Worm (Caenorhabditis elegans) whole organism, L4 larva: ENCODE measurements around the gene haao-1.

Experiments
- D1046.2 ChIP-seq: fragments of 200-800 bp; sonication (Bioruptor generic); IDR thresholded peaks from 2 replicates; pipeline ENCODE4 v1.3.6; 2022; ENCODE audit warnings: missing genetic modification characterization, missing compliant biosample characterization
- F26F4.8 ChIP-seq: fragments of 200-800 bp; sonication (Bioruptor generic); conservative IDR thresholded peaks from 2 replicates; pipeline ENCODE4 v1.3.6; 2022; ENCODE audit warnings: missing genetic modification characterization, missing compliant biosample characterization
- R02D3.7 ChIP-seq: fragments of 150-350 bp; sonication (generic microtip); optimal IDR thresholded peaks from 3 replicates; lab custom pipeline; 2014; ENCODE audit warnings: missing biosample characterization, missing genetic modification characterization
- T26A8.4 ChIP-seq: fragments of 200-800 bp; sonication (Bioruptor generic); IDR thresholded peaks from 2 replicates; pipeline ENCODE4 v1.3.6; 2022; ENCODE audit warnings: missing genetic modification characterization, missing compliant biosample characterization
- Y105C5A.15 ChIP-seq: fragments of 200-800 bp; sonication (Bioruptor generic); IDR thresholded peaks from 2 replicates; pipeline ENCODE4 v1.3.6; 2022; ENCODE audit warnings: missing genetic modification characterization, missing compliant biosample characterization
- Y48G9A.11 ChIP-seq: fragments of 200-800 bp; sonication (Bioruptor generic); IDR thresholded peaks from 2 replicates; pipeline ENCODE4 v1.3.6; 2022; ENCODE audit warnings: missing genetic modification reagents, missing genetic modification characterization, missing compliant biosample characterization
- ZK337.2 ChIP-seq: fragments of 200-800 bp; sonication (Bioruptor generic); IDR thresholded peaks from 2 replicates; pipeline ENCODE4 v1.3.6; 2022; ENCODE audit warnings: missing genetic modification reagents, missing genetic modification characterization, missing compliant biosample characterization
- arid-1 ChIP-seq: fragments of 200-800 bp; sonication (Bioruptor generic); conservative IDR thresholded peaks from 2 replicates; pipeline ENCODE4 v1.3.6; 2022; ENCODE audit warnings: missing genetic modification reagents, missing genetic modification characterization, missing compliant biosample characterization
- attf-4 ChIP-seq: sonication (generic microtip); optimal IDR thresholded peaks from 3 replicates; lab custom pipeline; 2017; ENCODE audit warnings: missing biosample characterization, missing genetic modification characterization
- ceh-28 ChIP-seq: fragments of 150-350 bp; optimal IDR thresholded peaks from 2 replicates; lab custom pipeline; 2014; ENCODE audit warnings: missing biosample characterization, missing genetic modification reagents, missing genetic modification characterization
- ceh-32 ChIP-seq: sonication (generic microtip); optimal IDR thresholded peaks from 2 replicates; lab custom pipeline; 2016; ENCODE audit warnings: mild to moderate bottlenecking, missing genetic modification characterization, missing compliant biosample characterization; ENCODE audit not compliant: poor library complexity
- ceh-44 ChIP-seq: fragments of 200-800 bp; sonication (Bioruptor generic); IDR thresholded peaks from 2 replicates; pipeline ENCODE4 v1.3.6; 2022; ENCODE audit warnings: missing genetic modification reagents, missing genetic modification characterization, missing compliant biosample characterization
- ceh-82 ChIP-seq: sonication (generic microtip); optimal IDR thresholded peaks from 2 replicates; lab custom pipeline; 2017; ENCODE audit warnings: missing biosample characterization, missing genetic modification characterization
- daf-19 ChIP-seq: fragments of 200-800 bp; sonication (Bioruptor generic); conservative IDR thresholded peaks from 2 replicates; pipeline ENCODE4 v1.3.6; 2022; ENCODE audit warnings: missing genetic modification characterization, missing compliant biosample characterization
- daf-8 ChIP-seq: fragments of 200-800 bp; sonication (Bioruptor generic); IDR thresholded peaks from 2 replicates; pipeline ENCODE4 v1.3.6; 2022; ENCODE audit warnings: missing genetic modification characterization, missing compliant biosample characterization
- dmd-9 ChIP-seq: fragments of 200-800 bp; sonication (Bioruptor generic); IDR thresholded peaks from 2 replicates; pipeline ENCODE4 v1.3.6; 2022; ENCODE audit warnings: missing genetic modification reagents, missing genetic modification characterization, missing compliant biosample characterization
- dpl-1 ChIP-seq: fragments of 150-350 bp; optimal IDR thresholded peaks from 2 replicates; lab custom pipeline; 2014; ENCODE audit warnings: missing biosample characterization, missing genetic modification reagents, missing genetic modification characterization
- gei-8 ChIP-seq: fragments of 200-800 bp; sonication (Bioruptor generic); optimal IDR thresholded peaks from 2 replicates; lab custom pipeline; 2018; ENCODE audit warnings: mild to moderate bottlenecking, missing genetic modification characterization, missing compliant biosample characterization
- hmg-1.1 ChIP-seq: fragments of 200-800 bp; sonication (Bioruptor generic); IDR thresholded peaks from 2 replicates; pipeline ENCODE4 v1.3.6; 2022; ENCODE audit warnings: missing genetic modification reagents, missing genetic modification characterization, missing compliant biosample characterization
- jun-1 ChIP-seq: fragments of 150-350 bp; optimal IDR thresholded peaks from 2 replicates; lab custom pipeline; 2014; ENCODE audit warnings: missing biosample characterization, missing genetic modification reagents, missing genetic modification characterization
- lim-7 ChIP-seq: fragments of 200-800 bp; sonication (Bioruptor generic); IDR thresholded peaks from 2 replicates; pipeline ENCODE4 v1.3.6; 2022; ENCODE audit warnings: missing genetic modification characterization, missing compliant biosample characterization
- lin-13 ChIP-seq: fragments of 150-350 bp; optimal IDR thresholded peaks from 2 replicates; lab custom pipeline; 2014; ENCODE audit warnings: missing biosample characterization, missing genetic modification reagents, missing genetic modification characterization
- lin-15B ChIP-seq: fragments of 150-350 bp; sonication (generic microtip); optimal IDR thresholded peaks from 3 replicates; lab custom pipeline; 2014; ENCODE audit warnings: missing biosample characterization, missing genetic modification characterization
- lin-39 ChIP-seq: fragments of 150-350 bp; optimal IDR thresholded peaks from 2 replicates; lab custom pipeline; 2014; ENCODE audit warnings: missing biosample characterization, missing genetic modification reagents, missing genetic modification characterization
- lir-3 ChIP-seq: sonication (generic microtip); optimal IDR thresholded peaks from 2 replicates; lab custom pipeline; 2016; ENCODE audit warnings: mild to moderate bottlenecking, missing genetic modification characterization, missing compliant biosample characterization
- lsy-2 ChIP-seq, 2 experiments: fragments of 150-350 bp in 1 of 2; sonication (generic microtip) in 1 of 2; optimal IDR thresholded peaks; 2 replicates each; lab custom pipeline; 2014 to 2017; ENCODE audit warnings: missing biosample characterization in 2 of 2, missing genetic modification characterization in 2 of 2
- madf-9 ChIP-seq: fragments of 200-800 bp; sonication (Bioruptor generic); conservative IDR thresholded peaks from 2 replicates; pipeline ENCODE4 v1.3.6; 2022; ENCODE audit warnings: missing genetic modification reagents, missing genetic modification characterization, missing compliant biosample characterization
- mdl-1 ChIP-seq, 2 experiments: fragments of 150-350 bp in 1 of 2; sonication (generic microtip) in 1 of 2; optimal IDR thresholded peaks; 2 replicates each; lab custom pipeline; 2014 to 2017; ENCODE audit warnings: missing biosample characterization in 2 of 2, missing genetic modification characterization in 2 of 2
- mes-2 ChIP-seq: sonication (generic microtip); optimal IDR thresholded peaks from 2 replicates; lab custom pipeline; 2016; ENCODE audit warnings: missing genotype, mild to moderate bottlenecking, missing genetic modification characterization, missing compliant biosample characterization; ENCODE audit not compliant: poor library complexity, severe bottlenecking
- nhr-111 ChIP-seq: fragments of 200-800 bp; sonication (Bioruptor generic); optimal IDR thresholded peaks from 2 replicates; lab custom pipeline; 2018; ENCODE audit warnings: mild to moderate bottlenecking, missing genetic modification characterization, missing compliant biosample characterization
- nhr-237 ChIP-seq: sonication (generic microtip); optimal IDR thresholded peaks from 2 replicates; lab custom pipeline; 2017; ENCODE audit warnings: missing biosample characterization, missing genetic modification characterization
- nhr-28 ChIP-seq: fragments of 150-350 bp; optimal IDR thresholded peaks from 2 replicates; lab custom pipeline; 2014; ENCODE audit warnings: missing biosample characterization, missing genetic modification characterization
- nhr-41 ChIP-seq: fragments of 200-800 bp; sonication (Bioruptor generic); IDR thresholded peaks from 2 replicates; pipeline ENCODE4 v1.3.6; 2022; ENCODE audit warnings: missing genetic modification reagents, missing genetic modification characterization, missing compliant biosample characterization
- nhr-6 ChIP-seq: fragments of 150-350 bp; optimal IDR thresholded peaks from 2 replicates; lab custom pipeline; 2014; ENCODE audit warnings: missing biosample characterization, missing genetic modification characterization
- nhr-76 ChIP-seq: fragments of 150-350 bp; optimal IDR thresholded peaks from 2 replicates; lab custom pipeline; 2014; ENCODE audit warnings: missing biosample characterization, missing genetic modification characterization
- php-3 ChIP-seq: fragments of 200-800 bp; sonication (Bioruptor generic); IDR thresholded peaks from 2 replicates; pipeline ENCODE4 v1.3.6; 2022; ENCODE audit warnings: missing genetic modification reagents, missing genetic modification characterization, missing compliant biosample characterization
- pqm-1 ChIP-seq: sonication (generic microtip); optimal IDR thresholded peaks from 2 replicates; lab custom pipeline; 2017; ENCODE audit warnings: missing biosample characterization, missing genetic modification characterization
- rbr-2 ChIP-seq: sonication (generic microtip); optimal IDR thresholded peaks from 2 replicates; lab custom pipeline; 2016; ENCODE audit warnings: missing genotype, missing genetic modification characterization, missing compliant biosample characterization
- sdz-12 ChIP-seq: fragments of 200-800 bp; sonication (Bioruptor generic); optimal IDR thresholded peaks from 2 replicates; lab custom pipeline; 2018; ENCODE audit warnings: mild to moderate bottlenecking, missing genetic modification characterization, missing compliant biosample characterization
- snpc-1.2 ChIP-seq: fragments of 200-800 bp; sonication (Bioruptor generic); IDR thresholded peaks from 2 replicates; pipeline ENCODE4 v1.3.6; 2022; ENCODE audit warnings: missing genetic modification reagents, missing genetic modification characterization, missing compliant biosample characterization
- snpc-4 ChIP-seq: fragments of 150-350 bp; optimal IDR thresholded peaks from 2 replicates; lab custom pipeline; 2014; ENCODE audit warnings: missing biosample characterization, missing genetic modification characterization
- spr-1 ChIP-seq: sonication (generic microtip); optimal IDR thresholded peaks from 2 replicates; lab custom pipeline; 2016; ENCODE audit warnings: mild to moderate bottlenecking, missing genetic modification characterization, missing compliant biosample characterization
- unc-130 ChIP-seq: sonication (generic microtip); optimal IDR thresholded peaks from 2 replicates; lab custom pipeline; 2016; ENCODE audit warnings: missing genetic modification reagents, missing genetic modification characterization, missing compliant biosample characterization
- unc-39 ChIP-seq: sonication (generic microtip); optimal IDR thresholded peaks from 2 replicates; lab custom pipeline; 2017; ENCODE audit warnings: missing biosample characterization, missing genetic modification characterization
- unc-62 ChIP-seq, 3 experiments: fragments of 150-350 bp in 1 of 3; sonication (generic microtip); optimal IDR thresholded peaks in 2 of 3; peaks in 1 of 3; 1 replicate in 1 of 3; 2 replicates in 2 of 3; lab custom pipeline; 2014 to 2017; ENCODE audit warnings: missing biosample characterization in 3 of 3, missing genetic modification characterization in 3 of 3, missing genetic modification reagents in 3 of 3, missing genotype in 1 of 3
- zip-2 ChIP-seq: fragments of 150-350 bp; optimal IDR thresholded peaks from 2 replicates; lab custom pipeline; 2014; ENCODE audit warnings: missing biosample characterization, missing genetic modification characterization
- ztf-11 ChIP-seq: fragments of 150-350 bp; optimal IDR thresholded peaks from 2 replicates; lab custom pipeline; 2014; ENCODE audit warnings: missing biosample characterization, missing genetic modification characterization
- ztf-7 ChIP-seq: fragments of 150-350 bp; optimal IDR thresholded peaks from 2 replicates; lab custom pipeline; 2014; ENCODE audit warnings: missing biosample characterization, missing genetic modification characterization

haao-1 gene

ce11 chrV:9544176-9544632, 39.5 kb downstream of the haao-1 start, which contains the start of gene mdf-1 (continued):
- TF ChIP-seq snpc-1.2 (GFP tag; lab: Robert Waterston, UW) (no peak), nhr-28 (peak; percentile 48), lin-13 (GFP tag; lab: Kevin White, UChicago) (peak; percentile 54), nhr-6 (tag; lab: Kevin White, UChicago) (peak; percentile 48), dpl-1 (GFP tag; lab: Kevin White, UChicago) (peak; percentile 91), jun-1 (tag; lab: Kevin White, UChicago) (no peak), D1046.2 (GFP tag; lab: Robert Waterston, UW) (peak; percentile 57; the same call in 1 of the 2 replicates), nhr-237 (tag; lab: Kevin White, UChicago) (no peak), mes-2 (tag; lab: Kevin White, UChicago) (peak; percentile 91), hmg-1.1 (peak; percentile 45; the same call in 1 of the 2 replicates), gei-8 (GFP tag; lab: Kevin White, UChicago) (no peak), spr-1 (tag; lab: Kevin White, UChicago) (peak; percentile 47), snpc-4 (tag; lab: Kevin White, UChicago) (no peak), dmd-9 (GFP tag; lab: Robert Waterston, UW) (no peak), lin-39 (tag; lab: Kevin White, UChicago) (no peak), ztf-11 (tag; lab: Kevin White, UChicago) (no peak), daf-19 (0 out of 2 replicates have a peak, but pooled peaks have one; percentile 15), unc-62 (GFP tag; optimal IDR thresholded peaks at IDR 0.05 in 1 of 2; lab: Kevin White, UChicago) (no peak), unc-62 (tag; optimal IDR thresholded peaks at IDR 0.05; lab: Kevin White, UChicago) (no peak), ceh-28 (no peak), Y105C5A.15 (no peak), R02D3.7 (tag; lab: Kevin White, UChicago) (no peak), lim-7 (GFP tag; lab: Robert Waterston, UW) (no peak)

- TF ChIP-seq ZK337.2 (GFP tag; lab: Robert Waterston, UW) (no peak), nhr-41 (GFP tag; lab: Robert Waterston, UW) (no peak), lim-7 (GFP tag; lab: Robert Waterston, UW) (no peak), spr-1 (tag; lab: Kevin White, UChicago) (no peak), snpc-1.2 (GFP tag; lab: Robert Waterston, UW) (no peak), lin-15B (tag; lab: Kevin White, UChicago) (no peak), unc-39 (tag; lab: Kevin White, UChicago) (no peak), ceh-82 (tag; lab: Kevin White, UChicago) (no peak), T26A8.4 (no peak; the same call in 1 of the 2 replicates), daf-8 (GFP tag; lab: Robert Waterston, UW) (no peak), ceh-28 (no peak), mdl-1 (tag; optimal IDR thresholded peaks at IDR 0.05; lab: Kevin White, UChicago) (peak in 1 of 2 experiments; percentile 11), arid-1 (GFP tag; lab: Robert Waterston, UW) (no peak), ceh-32 (tag; lab: Kevin White, UChicago) (no peak), unc-62 (GFP tag; optimal IDR thresholded peaks at IDR 0.05 in 1 of 2; lab: Kevin White, UChicago) (peak in 1 of 2 experiments; percentile 81), unc-62 (tag; optimal IDR thresholded peaks at IDR 0.05; lab: Kevin White, UChicago) (no peak), nhr-111 (no peak), lir-3 (tag; lab: Kevin White, UChicago) (no peak), sdz-12 (GFP tag; lab: Kevin White, UChicago) (no peak), nhr-6 (tag; lab: Kevin White, UChicago) (no peak), pqm-1 (tag; lab: Kevin White, UChicago) (no peak), lsy-2 (tag; optimal IDR thresholded peaks at IDR 0.05; lab: Kevin White, UChicago) (peak in 1 of 2 experiments; percentile 46), attf-4 (tag; lab: Kevin White, UChicago) (no peak), dmd-9 (GFP tag; lab: Robert Waterston, UW) (no peak), daf-19 (no peak), zip-2 (tag; lab: Kevin White, UChicago) (no peak), R02D3.7 (tag; lab: Kevin White, UChicago) (no peak), unc-130 (GFP tag; lab: Kevin White, UChicago) (no peak), Y48G9A.11 (no peak), php-3 (GFP tag; lab: Robert Waterston, UW) (no peak), ceh-44 (GFP tag; lab: Robert Waterston, UW) (no peak), ztf-7 (no peak), mes-2 (tag; lab: Kevin White, UChicago) (peak; percentile 42), Y105C5A.15 (no peak), rbr-2 (tag; lab: Kevin White, UChicago) (peak; percentile 37), nhr-76 (no peak), F26F4.8 (GFP tag; lab: Robert Waterston, UW) (no peak), madf-9 (no peak)
Measured at ce11 chrV:9545238-9545709, 40.6 kb downstream of the haao-1 start, which contains the start of the genes his-35 and his-41. Gene his-35, minus strand, starts transcription at chrV:9545288. Gene his-41, plus strand, starts transcription at chrV:9545536.
